Fruit fly (Drosophila melanogaster) whole organism, prepupa: Measurements from ENCODE around the gene dy.

Source experiments
- CG10631 ChIP-seq: fragments of 200-800 bp; sonication (Bioruptor generic); optimal IDR thresholded peaks from 2 replicates; lab custom pipeline; 2016; ENCODE audit warnings: missing biosample characterization, missing genetic modification characterization
- CG10669 ChIP-seq: fragments of 200-800 bp; sonication (Bioruptor generic); optimal IDR thresholded peaks from 3 replicates; lab custom pipeline; 2018; ENCODE audit warnings: missing biosample characterization, mild to moderate bottlenecking, missing genetic modification characterization, moderate library complexity
- CG11294 ChIP-seq: fragments of 200-800 bp; sonication (Bioruptor generic); IDR thresholded peaks from 2 replicates; pipeline ENCODE4 v1.3.6; 2022; ENCODE audit warnings: missing biosample characterization, missing genetic modification characterization
- CG1621 ChIP-seq: fragments of 200-800 bp; sonication (Bioruptor generic); optimal IDR thresholded peaks from 3 replicates; lab custom pipeline; 2018; ENCODE audit warnings: missing biosample characterization, mild to moderate bottlenecking, missing genetic modification characterization
- CG16779 ChIP-seq: fragments of 200-800 bp; sonication (Bioruptor generic); optimal IDR thresholded peaks from 3 replicates; lab custom pipeline; 2017; ENCODE audit warnings: missing biosample characterization, mild to moderate bottlenecking, missing genetic modification characterization
- CG34406 ChIP-seq: fragments of 200-800 bp; sonication (Bioruptor generic); optimal IDR thresholded peaks from 3 replicates; lab custom pipeline; 2016; ENCODE audit warnings: missing biosample characterization, missing genetic modification characterization
- Ets21C ChIP-seq: fragments of 200-800 bp; sonication (Bioruptor generic); optimal IDR thresholded peaks from 3 replicates; lab custom pipeline; 2016; ENCODE audit warnings: missing biosample characterization, missing genetic modification characterization
- Ets96B ChIP-seq: fragments of 200-800 bp; optimal IDR thresholded peaks from 2 replicates; lab custom pipeline; 2019; ENCODE audit warnings: missing biosample characterization, mild to moderate bottlenecking, missing genetic modification characterization, moderate library complexity
- Gug ChIP-seq: fragments of 200-800 bp; sonication (Bioruptor generic); IDR thresholded peaks from 2 replicates; pipeline ENCODE4 v1.3.6; 2022; ENCODE audit warnings: missing biosample characterization, missing genetic modification characterization
- Sox102F ChIP-seq: fragments of 200-800 bp; sonication (Bioruptor generic); optimal IDR thresholded peaks from 2 replicates; lab custom pipeline; 2016; ENCODE audit warnings: missing biosample characterization, mild to moderate bottlenecking, missing genetic modification characterization
- salr ChIP-seq, 2 experiments: fragments of 200-800 bp; sonication (Bioruptor generic); optimal IDR thresholded peaks; 3 replicates each; lab custom pipeline; 2016 to 2018; ENCODE audit warnings: missing biosample characterization in 2 of 2, missing genetic modification characterization in 2 of 2, mild to moderate bottlenecking in 1 of 2

DNA sequence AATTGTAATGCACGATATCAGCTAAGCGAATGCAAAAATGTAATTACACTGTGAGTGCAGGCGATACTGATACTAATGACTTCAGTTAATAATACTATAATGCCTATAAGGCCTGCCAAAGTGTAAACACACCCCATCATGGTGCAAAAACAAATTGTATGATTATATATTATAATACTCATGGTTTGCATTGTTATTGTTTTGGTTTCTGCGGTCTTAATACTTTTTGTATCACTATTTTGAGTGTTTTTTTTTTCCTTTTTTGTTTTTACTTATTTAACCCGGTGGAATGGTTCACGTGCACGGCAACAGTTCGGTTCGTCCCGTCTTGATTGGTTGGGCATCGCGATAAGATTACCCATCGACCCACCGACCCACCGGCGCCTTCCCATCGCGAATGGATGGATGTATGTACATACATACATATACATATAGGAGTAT is 35.2 kb upstream of the dy start:
- TF ChIP-seq Sox102F (GFP tag; lab: Kevin White, UChicago) (no peak), CG10669 (GFP tag; lab: Kevin White, UChicago) (no peak), Ets96B (tag; lab: Kevin White, UChicago) (no peak), CG16779 (tag; lab: Kevin White, UChicago) (no peak), salr (GFP tag; optimal IDR thresholded peaks at IDR 0.05; lab: Kevin White, UChicago) (no peak), CG34406 (no peak), Ets21C (GFP tag; lab: Kevin White, UChicago) (no peak), CG1621 (tag; lab: Kevin White, UChicago) (no peak), CG10631 (GFP tag; lab: Kevin White, UChicago) (no peak), CG11294 (GFP tag; lab: Robert Waterston, UW) (no peak), Gug (no peak)
